Fruit fly (Drosophila melanogaster) whole organism, prepupa: Measurements from ENCODE around the gene Fign.

Experiments used
- Blimp-1 ChIP-seq: fragments of 200-800 bp; sonication (Bioruptor generic); optimal IDR thresholded peaks from 3 replicates; lab custom pipeline; 2017; ENCODE audit warnings: missing biosample characterization, missing genetic modification characterization, mild to moderate bottlenecking, moderate library complexity, missing genetic modification reagents
- CG10631 ChIP-seq: fragments of 200-800 bp; sonication (Bioruptor generic); optimal IDR thresholded peaks from 2 replicates; lab custom pipeline; 2016; ENCODE audit warnings: missing biosample characterization, missing genetic modification characterization
- CG10669 ChIP-seq: fragments of 200-800 bp; sonication (Bioruptor generic); optimal IDR thresholded peaks from 3 replicates; lab custom pipeline; 2018; ENCODE audit warnings: missing biosample characterization, mild to moderate bottlenecking, missing genetic modification characterization, moderate library complexity
- CG11294 ChIP-seq: fragments of 200-800 bp; sonication (Bioruptor generic); IDR thresholded peaks from 2 replicates; pipeline ENCODE4 v1.3.6; 2022; ENCODE audit warnings: missing biosample characterization, missing genetic modification characterization
- CG11762 ChIP-seq: fragments of 200-800 bp; sonication (Bioruptor generic); optimal IDR thresholded peaks from 3 replicates; lab custom pipeline; 2016; ENCODE audit warnings: missing biosample characterization, missing genetic modification characterization; ENCODE audit not compliant: insufficient read depth
- CG15336 ChIP-seq: fragments of 200-800 bp; sonication (Bioruptor generic); IDR thresholded peaks from 2 replicates; pipeline ENCODE4 v1.3.6; 2022; ENCODE audit warnings: missing biosample characterization, missing genetic modification characterization
- CG1621 ChIP-seq: fragments of 200-800 bp; sonication (Bioruptor generic); optimal IDR thresholded peaks from 3 replicates; lab custom pipeline; 2018; ENCODE audit warnings: missing biosample characterization, mild to moderate bottlenecking, missing genetic modification characterization
- CG31627 ChIP-seq: fragments of 200-800 bp; sonication (Bioruptor generic); optimal IDR thresholded peaks from 3 replicates; lab custom pipeline; 2016; ENCODE audit warnings: missing biosample characterization, missing genetic modification characterization
- CG32006 ChIP-seq: fragments of 200-800 bp; sonication (Bioruptor generic); optimal IDR thresholded peaks from 3 replicates; lab custom pipeline; 2017; ENCODE audit warnings: missing biosample characterization, mild to moderate bottlenecking, missing genetic modification characterization
- CG3919 ChIP-seq: fragments of 200-800 bp; sonication (Bioruptor generic); optimal IDR thresholded peaks from 3 replicates; lab custom pipeline; 2016; ENCODE audit warnings: missing biosample characterization, missing genetic modification characterization
- CG4318 ChIP-seq: fragments of 200-800 bp; sonication (Bioruptor generic); optimal IDR thresholded peaks from 3 replicates; lab custom pipeline; 2017; ENCODE audit warnings: missing biosample characterization, mild to moderate bottlenecking, missing genetic modification characterization
- CG6163 ChIP-seq: fragments of 200-800 bp; sonication (Bioruptor generic); IDR thresholded peaks from 3 replicates; pipeline ENCODE4 v1.3.6; 2022; ENCODE audit warnings: missing biosample characterization, missing genetic modification characterization
- CG6276 ChIP-seq: fragments of 200-800 bp; sonication (Bioruptor generic); optimal IDR thresholded peaks from 2 replicates; lab custom pipeline; 2017; ENCODE audit warnings: missing biosample characterization, mild to moderate bottlenecking, missing genetic modification characterization
- CG6808 ChIP-seq: fragments of 200-800 bp; sonication (Bioruptor generic); optimal IDR thresholded peaks from 3 replicates; lab custom pipeline; 2017; ENCODE audit warnings: missing biosample characterization, missing genetic modification characterization, mild to moderate bottlenecking, moderate library complexity, missing genetic modification reagents
- CG7368 ChIP-seq: fragments of 200-800 bp; sonication (Bioruptor generic); optimal IDR thresholded peaks from 3 replicates; lab custom pipeline; 2016; ENCODE audit warnings: missing biosample characterization, missing genetic modification characterization
- CG8119 ChIP-seq: fragments of 200-800 bp; sonication (Bioruptor generic); IDR thresholded peaks from 3 replicates; pipeline ENCODE4 v1.3.6; 2022; ENCODE audit warnings: missing biosample characterization, missing genetic modification characterization
- CG8319 ChIP-seq: fragments of 200-800 bp; sonication (Bioruptor generic); optimal IDR thresholded peaks from 3 replicates; lab custom pipeline; 2016; ENCODE audit warnings: missing biosample characterization, missing genetic modification characterization
- CG9139 ChIP-seq: fragments of 200-800 bp; sonication (Bioruptor generic); optimal IDR thresholded peaks from 3 replicates; lab custom pipeline; 2017; ENCODE audit warnings: missing biosample characterization, mild to moderate bottlenecking, missing genetic modification characterization
- Eip75B ChIP-seq: fragments of 200-800 bp; sonication (Bioruptor generic); optimal IDR thresholded peaks from 3 replicates; lab custom pipeline; 2016; ENCODE audit warnings: missing biosample characterization, missing genetic modification characterization
- Eip78C ChIP-seq: fragments of 200-800 bp; sonication (Bioruptor generic); peaks from one replicate; lab custom pipeline; 2016; ENCODE audit warnings: missing biosample characterization, missing genetic modification characterization
- Eip93F ChIP-seq: fragments of 200-800 bp; sonication (Bioruptor generic); optimal IDR thresholded peaks from 2 replicates; lab custom pipeline; 2016; ENCODE audit warnings: missing biosample characterization, mild to moderate bottlenecking, missing genetic modification characterization
- Ets21C ChIP-seq: fragments of 200-800 bp; sonication (Bioruptor generic); optimal IDR thresholded peaks from 3 replicates; lab custom pipeline; 2016; ENCODE audit warnings: missing biosample characterization, missing genetic modification characterization
- Ets96B ChIP-seq: fragments of 200-800 bp; optimal IDR thresholded peaks from 2 replicates; lab custom pipeline; 2019; ENCODE audit warnings: missing biosample characterization, mild to moderate bottlenecking, missing genetic modification characterization, moderate library complexity
- Met ChIP-seq: fragments of 200-800 bp; sonication (Bioruptor generic); optimal IDR thresholded peaks from 3 replicates; lab custom pipeline; 2016; ENCODE audit warnings: missing biosample characterization, missing genetic modification characterization
- Sox102F ChIP-seq: fragments of 200-800 bp; sonication (Bioruptor generic); optimal IDR thresholded peaks from 2 replicates; lab custom pipeline; 2016; ENCODE audit warnings: missing biosample characterization, mild to moderate bottlenecking, missing genetic modification characterization
- Sox14 ChIP-seq: fragments of 200-800 bp; sonication (Bioruptor generic); optimal IDR thresholded peaks from 3 replicates; lab custom pipeline; 2016; ENCODE audit warnings: missing biosample characterization, missing genetic modification characterization
- cyc ChIP-seq: fragments of 200-800 bp; sonication (Bioruptor generic); optimal IDR thresholded peaks from 3 replicates; lab custom pipeline; 2016; ENCODE audit warnings: missing biosample characterization, missing genetic modification characterization
- dsx ChIP-seq: fragments of 200-800 bp; optimal IDR thresholded peaks from 3 replicates; lab custom pipeline; 2019; ENCODE audit warnings: missing biosample characterization, mild to moderate bottlenecking, missing genetic modification characterization, moderate library complexity; ENCODE audit not compliant: poor library complexity, severe bottlenecking
- eg ChIP-seq: fragments of 200-800 bp; sonication (Bioruptor generic); IDR thresholded peaks from 3 replicates; pipeline ENCODE4 v1.3.6; 2022; ENCODE audit warnings: missing biosample characterization, missing genetic modification characterization
- fd85E ChIP-seq: fragments of 200-800 bp; sonication (Bioruptor generic); optimal IDR thresholded peaks from 3 replicates; lab custom pipeline; 2016; ENCODE audit warnings: missing biosample characterization, missing genetic modification characterization
- fkh ChIP-seq: fragments of 200-800 bp; sonication (Bioruptor generic); optimal IDR thresholded peaks from 3 replicates; lab custom pipeline; 2017; ENCODE audit warnings: missing biosample characterization, mild to moderate bottlenecking, missing genetic modification characterization, moderate library complexity
- lz ChIP-seq: fragments of 200-800 bp; sonication (Bioruptor generic); optimal IDR thresholded peaks from 3 replicates; lab custom pipeline; 2016; ENCODE audit warnings: missing biosample characterization, missing genetic modification characterization
- net ChIP-seq: fragments of 200-800 bp; sonication (Bioruptor generic); optimal IDR thresholded peaks from 3 replicates; lab custom pipeline; 2016; ENCODE audit warnings: missing biosample characterization, missing genetic modification characterization
- pdm3 ChIP-seq: fragments of 200-800 bp; sonication (Bioruptor generic); optimal IDR thresholded peaks from 3 replicates; lab custom pipeline; 2016; ENCODE audit warnings: missing biosample characterization, missing genetic modification characterization
- salr ChIP-seq, 2 experiments: fragments of 200-800 bp; sonication (Bioruptor generic); optimal IDR thresholded peaks; 3 replicates each; lab custom pipeline; 2016 to 2018; ENCODE audit warnings: missing biosample characterization in 2 of 2, missing genetic modification characterization in 2 of 2, mild to moderate bottlenecking in 1 of 2
- svp ChIP-seq: fragments of 200-800 bp; sonication (Bioruptor generic); peaks from one replicate; lab custom pipeline; 2016; ENCODE audit warnings: missing biosample characterization, missing genetic modification characterization
- topi ChIP-seq: fragments of 200-800 bp; sonication (Bioruptor generic); optimal IDR thresholded peaks from 3 replicates; lab custom pipeline; 2016; ENCODE audit warnings: missing biosample characterization, missing genetic modification characterization
- vri ChIP-seq: fragments of 200-800 bp; sonication (Bioruptor generic); optimal IDR thresholded peaks from 3 replicates; lab custom pipeline; 2016; ENCODE audit warnings: missing biosample characterization, mild to moderate bottlenecking, missing genetic modification characterization

Fign gene

dm6 chr2L:3299142-3299541 is 20.5 kb downstream of the Fign start:
- TF ChIP-seq salr (GFP tag; optimal IDR thresholded peaks at IDR 0.05; lab: Kevin White, UChicago) (no peak), CG11762 (GFP tag; lab: Kevin White, UChicago) (no peak), CG10631 (GFP tag; lab: Kevin White, UChicago) (no peak), CG3919 (no peak), CG11294 (GFP tag; lab: Robert Waterston, UW) (no peak), net (no peak), cyc (GFP tag; lab: Kevin White, UChicago) (no peak), CG8119 (no peak), CG31627 (GFP tag; lab: Kevin White, UChicago) (no peak), CG6808 (no peak), pdm3 (no peak), vri (GFP tag; lab: Kevin White, UChicago) (no peak), Eip75B (GFP tag; lab: Kevin White, UChicago) (no peak), CG4318 (GFP tag; lab: Kevin White, UChicago) (no peak), CG6276 (GFP tag; lab: Kevin White, UChicago) (no peak), dsx (GFP tag; lab: Kevin White, UChicago) (no peak)

dm6 chr2L:3298065-3298469 is 21.6 kb downstream of the Fign start:
- no peak for TF ChIP-seq topi
- no peak for TF ChIP-seq salr (GFP tag; optimal IDR thresholded peaks at IDR 0.05; lab: Kevin White, UChicago)
- TF ChIP-seq Blimp-1 (GFP tag; lab: Kevin White, UChicago): no peak
- TF ChIP-seq Ets21C (GFP tag; lab: Kevin White, UChicago): no peak
- peak; percentile 59 for TF ChIP-seq svp (GFP tag; lab: Kevin White, UChicago)
- TF ChIP-seq vri (GFP tag; lab: Kevin White, UChicago): peak; percentile 59

- TF ChIP-seq Ets96B (tag; lab: Kevin White, UChicago): no peak
- TF ChIP-seq Eip78C: peak; percentile 48
- TF ChIP-seq Eip93F (GFP tag; lab: Kevin White, UChicago): peak; percentile 49
- peak; percentile 33 for TF ChIP-seq svp (GFP tag; lab: Kevin White, UChicago)
- TF ChIP-seq, all 60 proteins: peak for 3
Observed at dm6 chr2L:3294572-3294971, 25.1 kb downstream of the Fign start, which contains the start of gene CG9664. CG9664 (minus strand) TSS chr2L:3294706.

dm6 chr2L:3293718-3294340 is 25.8 kb downstream of the Fign start:
- TF ChIP-seq fkh (GFP tag; lab: Kevin White, UChicago) (no peak), cyc (GFP tag; lab: Kevin White, UChicago) (no peak), svp (GFP tag; lab: Kevin White, UChicago) (peak; percentile 74), CG15336 (GFP tag; lab: Robert Waterston, UW) (no peak), CG9139 (GFP tag; lab: Kevin White, UChicago) (no peak)

dm6 chr2L:3280484-3280993 is 39.1 kb downstream of the Fign start, which contains the start of gene OtopLb:
OtopLb (minus strand) TSS chr2L:3280534.
- no peak for TF ChIP-seq CG7368 (GFP tag; lab: Kevin White, UChicago)
- TF ChIP-seq Sox102F (GFP tag; lab: Kevin White, UChicago): no peak
- no peak for TF ChIP-seq Ets96B (tag; lab: Kevin White, UChicago)
- no peak for TF ChIP-seq Eip93F (GFP tag; lab: Kevin White, UChicago)
- peak; percentile 36; the same call in 1 of the 3 replicates for TF ChIP-seq eg (GFP tag; lab: Robert Waterston, UW)
- no peak for TF ChIP-seq vri (GFP tag; lab: Kevin White, UChicago)
- TF ChIP-seq CG8319 (GFP tag; lab: Kevin White, UChicago): no peak
- peak; percentile 16 for TF ChIP-seq CG10669
- TF ChIP-seq CG8119: no peak; the same call in 2 of the 3 replicates
- TF ChIP-seq fkh (GFP tag; lab: Kevin White, UChicago): peak; percentile 84
- no peak for TF ChIP-seq Ets21C (GFP tag; lab: Kevin White, UChicago)
- TF ChIP-seq Eip75B (GFP tag; lab: Kevin White, UChicago): no peak
- TF ChIP-seq Sox14 (GFP tag; lab: Kevin White, UChicago): no peak
- TF ChIP-seq CG1621 (tag; lab: Kevin White, UChicago): no peak
- peak; percentile 20 for TF ChIP-seq CG10631 (GFP tag; lab: Kevin White, UChicago)
- TF ChIP-seq lz (GFP tag; lab: Kevin White, UChicago): no peak
- no peak for TF ChIP-seq Met (GFP tag; lab: Kevin White, UChicago)
- TF ChIP-seq CG11294 (GFP tag; lab: Robert Waterston, UW): no peak
- TF ChIP-seq CG32006 (GFP tag; lab: Kevin White, UChicago): no peak
- no peak for TF ChIP-seq Eip78C
- TF ChIP-seq fd85E (GFP tag; lab: Kevin White, UChicago): no peak
- TF ChIP-seq CG6163 (GFP tag; lab: Robert Waterston, UW): 0 out of 3 replicates have a peak, but pooled peaks have one; percentile 38
- TF ChIP-seq, all 60 proteins: peak for 5
